Worm (Caenorhabditis elegans) whole organism, L4 larva: ENCODE data around the gene lact-3.
A peak's percentile ranks its signal among the peaks of the same experiment; 100 is the strongest.

ENCODE experiments used
- F49E8.2 ChIP-seq: sonication (generic microtip); optimal IDR thresholded peaks from 2 replicates; lab custom pipeline; 2016; ENCODE audit warnings: missing compliant biosample characterization, mild to moderate bottlenecking, missing genetic modification characterization, borderline replicate concordance
- T20F7.1 ChIP-seq: fragments of 200-800 bp; sonication (Bioruptor generic); optimal IDR thresholded peaks from 2 replicates; lab custom pipeline; 2018; ENCODE audit warnings: mild to moderate bottlenecking, missing genetic modification characterization, missing compliant biosample characterization
- T26A8.4 ChIP-seq: fragments of 200-800 bp; sonication (Bioruptor generic); IDR thresholded peaks from 2 replicates; pipeline ENCODE4 v1.3.6; 2022; ENCODE audit warnings: missing genetic modification characterization, missing compliant biosample characterization
- Y5F2A.4 ChIP-seq: fragments of 200-800 bp; sonication (Bioruptor generic); optimal IDR thresholded peaks from 2 replicates; lab custom pipeline; 2018; ENCODE audit warnings: mild to moderate bottlenecking, missing genetic modification characterization, missing compliant biosample characterization
- Y75B8A.6 ChIP-seq: fragments of 200-800 bp; sonication (Bioruptor generic); IDR thresholded peaks from 2 replicates; pipeline ENCODE4 v1.3.6; 2022; ENCODE audit warnings: missing genetic modification reagents, missing genetic modification characterization, missing compliant biosample characterization
- ZK337.2 ChIP-seq: fragments of 200-800 bp; sonication (Bioruptor generic); IDR thresholded peaks from 2 replicates; pipeline ENCODE4 v1.3.6; 2022; ENCODE audit warnings: missing genetic modification reagents, missing genetic modification characterization, missing compliant biosample characterization
- ama-1 ChIP-seq: fragments of 150-350 bp; optimal IDR thresholded peaks from 2 replicates; lab custom pipeline; 2014; ENCODE audit warnings: inconsistent platforms, mixed read lengths
- arid-1 ChIP-seq: fragments of 200-800 bp; sonication (Bioruptor generic); conservative IDR thresholded peaks from 2 replicates; pipeline ENCODE4 v1.3.6; 2022; ENCODE audit warnings: missing genetic modification reagents, missing genetic modification characterization, missing compliant biosample characterization
- ceh-28 ChIP-seq: fragments of 150-350 bp; optimal IDR thresholded peaks from 2 replicates; lab custom pipeline; 2014; ENCODE audit warnings: missing biosample characterization, missing genetic modification reagents, missing genetic modification characterization
- ceh-32 ChIP-seq: sonication (generic microtip); optimal IDR thresholded peaks from 2 replicates; lab custom pipeline; 2016; ENCODE audit warnings: mild to moderate bottlenecking, missing genetic modification characterization, missing compliant biosample characterization; ENCODE audit not compliant: poor library complexity
- ceh-44 ChIP-seq: fragments of 200-800 bp; sonication (Bioruptor generic); IDR thresholded peaks from 2 replicates; pipeline ENCODE4 v1.3.6; 2022; ENCODE audit warnings: missing genetic modification reagents, missing genetic modification characterization, missing compliant biosample characterization
- ceh-82 ChIP-seq: sonication (generic microtip); optimal IDR thresholded peaks from 2 replicates; lab custom pipeline; 2017; ENCODE audit warnings: missing biosample characterization, missing genetic modification characterization
- cey-2 ChIP-seq: sonication (generic microtip); optimal IDR thresholded peaks from 3 replicates; lab custom pipeline; 2017; ENCODE audit warnings: missing genetic modification characterization, mild to moderate bottlenecking, missing compliant biosample characterization, antibody characterized with exemption, borderline replicate concordance; ENCODE audit not compliant: insufficient read depth
- ctbp-1 ChIP-seq: fragments of 200-800 bp; sonication (Bioruptor generic); IDR thresholded peaks from 2 replicates; pipeline ENCODE4 v1.3.6; 2022; ENCODE audit warnings: missing genetic modification reagents, missing genetic modification characterization, missing compliant biosample characterization
- daf-12 ChIP-seq: fragments of 150-350 bp; optimal IDR thresholded peaks from 2 replicates; lab custom pipeline; 2014; ENCODE audit warnings: missing biosample characterization, missing genetic modification reagents, missing genetic modification characterization
- daf-19 ChIP-seq: fragments of 200-800 bp; sonication (Bioruptor generic); conservative IDR thresholded peaks from 2 replicates; pipeline ENCODE4 v1.3.6; 2022; ENCODE audit warnings: missing genetic modification characterization, missing compliant biosample characterization
- dmd-6 ChIP-seq: fragments of 200-800 bp; sonication (Bioruptor generic); IDR thresholded peaks from 2 replicates; pipeline ENCODE4 v1.3.6; 2022; ENCODE audit warnings: missing genetic modification reagents, missing genetic modification characterization, missing compliant biosample characterization
- dmd-8 ChIP-seq: fragments of 200-800 bp; sonication (Bioruptor generic); IDR thresholded peaks from 2 replicates; pipeline ENCODE4 v1.3.6; 2022; ENCODE audit warnings: missing genetic modification characterization, missing compliant biosample characterization
- dmd-9 ChIP-seq: fragments of 200-800 bp; sonication (Bioruptor generic); IDR thresholded peaks from 2 replicates; pipeline ENCODE4 v1.3.6; 2022; ENCODE audit warnings: missing genetic modification reagents, missing genetic modification characterization, missing compliant biosample characterization
- dve-1 ChIP-seq: sonication (generic microtip); optimal IDR thresholded peaks from 2 replicates; lab custom pipeline; 2017; ENCODE audit warnings: antibody characterized with exemption, mild to moderate bottlenecking, missing genetic modification characterization, missing compliant biosample characterization; ENCODE audit not compliant: insufficient read depth
- hif-1 ChIP-seq, 2 experiments: sonication (generic microtip); optimal IDR thresholded peaks; 2 replicates each; lab custom pipeline; 2016 to 2017; ENCODE audit warnings: missing compliant biosample characterization in 2 of 2, missing genetic modification characterization in 2 of 2, missing genetic modification reagents in 2 of 2, missing genotype in 2 of 2, mild to moderate bottlenecking in 1 of 2
- hmg-1.1 ChIP-seq: fragments of 200-800 bp; sonication (Bioruptor generic); IDR thresholded peaks from 2 replicates; pipeline ENCODE4 v1.3.6; 2022; ENCODE audit warnings: missing genetic modification reagents, missing genetic modification characterization, missing compliant biosample characterization
- lim-7 ChIP-seq: fragments of 200-800 bp; sonication (Bioruptor generic); IDR thresholded peaks from 2 replicates; pipeline ENCODE4 v1.3.6; 2022; ENCODE audit warnings: missing genetic modification characterization, missing compliant biosample characterization
- lin-1 ChIP-seq: fragments of 200-800 bp; sonication (Bioruptor generic); IDR thresholded peaks from 2 replicates; pipeline ENCODE4 v1.3.6; 2022; ENCODE audit warnings: missing genetic modification reagents, missing genetic modification characterization, missing compliant biosample characterization
- lin-13 ChIP-seq: fragments of 150-350 bp; optimal IDR thresholded peaks from 2 replicates; lab custom pipeline; 2014; ENCODE audit warnings: missing biosample characterization, missing genetic modification reagents, missing genetic modification characterization
- lin-15B ChIP-seq: fragments of 150-350 bp; sonication (generic microtip); optimal IDR thresholded peaks from 3 replicates; lab custom pipeline; 2014; ENCODE audit warnings: missing biosample characterization, missing genetic modification characterization
- lin-39 ChIP-seq: fragments of 150-350 bp; optimal IDR thresholded peaks from 2 replicates; lab custom pipeline; 2014; ENCODE audit warnings: missing biosample characterization, missing genetic modification reagents, missing genetic modification characterization
- lsy-2 ChIP-seq, 2 experiments: fragments of 150-350 bp in 1 of 2; sonication (generic microtip) in 1 of 2; optimal IDR thresholded peaks; 2 replicates each; lab custom pipeline; 2014 to 2017; ENCODE audit warnings: missing biosample characterization in 2 of 2, missing genetic modification characterization in 2 of 2
- madf-5 ChIP-seq, 2 experiments: fragments of 200-800 bp; sonication (Bioruptor generic); IDR thresholded peaks; 2 replicates each; pipeline ENCODE4 v1.3.6; 2022; ENCODE audit warnings: missing compliant biosample characterization in 2 of 2, missing genetic modification characterization in 2 of 2
- mdl-1 ChIP-seq, 2 experiments: fragments of 150-350 bp in 1 of 2; sonication (generic microtip) in 1 of 2; optimal IDR thresholded peaks; 2 replicates each; lab custom pipeline; 2014 to 2017; ENCODE audit warnings: missing biosample characterization in 2 of 2, missing genetic modification characterization in 2 of 2
- nhr-10 ChIP-seq: fragments of 150-350 bp; optimal IDR thresholded peaks from 2 replicates; lab custom pipeline; 2014; ENCODE audit warnings: missing biosample characterization, missing genetic modification characterization
- nhr-237 ChIP-seq: sonication (generic microtip); optimal IDR thresholded peaks from 2 replicates; lab custom pipeline; 2017; ENCODE audit warnings: missing biosample characterization, missing genetic modification characterization
- nhr-25 ChIP-seq: sonication (generic microtip); optimal IDR thresholded peaks from 2 replicates; lab custom pipeline; 2017; ENCODE audit warnings: missing genetic modification characterization, mild to moderate bottlenecking, missing compliant biosample characterization, antibody characterized with exemption, moderate library complexity, borderline replicate concordance; ENCODE audit not compliant: insufficient read depth
- nhr-41 ChIP-seq: fragments of 200-800 bp; sonication (Bioruptor generic); IDR thresholded peaks from 2 replicates; pipeline ENCODE4 v1.3.6; 2022; ENCODE audit warnings: missing genetic modification reagents, missing genetic modification characterization, missing compliant biosample characterization
- nhr-48 ChIP-seq: sonication (generic microtip); optimal IDR thresholded peaks from 2 replicates; lab custom pipeline; 2016; ENCODE audit warnings: mild to moderate bottlenecking, missing genetic modification characterization, missing compliant biosample characterization
- nhr-6 ChIP-seq: fragments of 150-350 bp; optimal IDR thresholded peaks from 2 replicates; lab custom pipeline; 2014; ENCODE audit warnings: missing biosample characterization, missing genetic modification characterization
- nhr-76 ChIP-seq: fragments of 150-350 bp; optimal IDR thresholded peaks from 2 replicates; lab custom pipeline; 2014; ENCODE audit warnings: missing biosample characterization, missing genetic modification characterization
- pha-4 ChIP-seq, 2 experiments: fragments of 150-350 bp in 1 of 2; fragments of 200-800 bp in 1 of 2; sonication (Bioruptor generic) in 1 of 2; IDR thresholded peaks in 1 of 2; optimal IDR thresholded peaks in 1 of 2; 2 replicates each; pipeline versions ENCODE4 v1.3.6 to Lab custom; 2014 to 2022; ENCODE audit warnings: missing genetic modification characterization in 2 of 2, missing genetic modification reagents in 2 of 2, missing biosample characterization in 1 of 2, missing compliant biosample characterization in 1 of 2
- saeg-2 ChIP-seq: fragments of 200-800 bp; sonication (Bioruptor generic); IDR thresholded peaks from 2 replicates; pipeline ENCODE4 v1.3.6; 2022; ENCODE audit warnings: missing genetic modification reagents, missing genetic modification characterization, missing compliant biosample characterization
- sdz-12 ChIP-seq: fragments of 200-800 bp; sonication (Bioruptor generic); optimal IDR thresholded peaks from 2 replicates; lab custom pipeline; 2018; ENCODE audit warnings: mild to moderate bottlenecking, missing genetic modification characterization, missing compliant biosample characterization
- set-16 ChIP-seq: fragments of 200-800 bp; sonication (Bioruptor generic); IDR thresholded peaks from 2 replicates; pipeline ENCODE4 v1.3.6; 2022; ENCODE audit warnings: missing genetic modification reagents, missing genetic modification characterization, missing compliant biosample characterization
- snpc-1.2 ChIP-seq: fragments of 200-800 bp; sonication (Bioruptor generic); IDR thresholded peaks from 2 replicates; pipeline ENCODE4 v1.3.6; 2022; ENCODE audit warnings: missing genetic modification reagents, missing genetic modification characterization, missing compliant biosample characterization
- spr-1 ChIP-seq: sonication (generic microtip); optimal IDR thresholded peaks from 2 replicates; lab custom pipeline; 2016; ENCODE audit warnings: mild to moderate bottlenecking, missing genetic modification characterization, missing compliant biosample characterization
- tag-97 ChIP-seq: fragments of 200-800 bp; sonication (Bioruptor generic); IDR thresholded peaks from 2 replicates; pipeline ENCODE4 v1.3.6; 2022; ENCODE audit warnings: missing genetic modification characterization, missing compliant biosample characterization
- unc-130 ChIP-seq: sonication (generic microtip); optimal IDR thresholded peaks from 2 replicates; lab custom pipeline; 2016; ENCODE audit warnings: missing genetic modification reagents, missing genetic modification characterization, missing compliant biosample characterization
- unc-62 ChIP-seq, 3 experiments: fragments of 150-350 bp in 1 of 3; sonication (generic microtip); optimal IDR thresholded peaks in 2 of 3; peaks in 1 of 3; 1 replicate in 1 of 3; 2 replicates in 2 of 3; lab custom pipeline; 2014 to 2017; ENCODE audit warnings: missing biosample characterization in 3 of 3, missing genetic modification characterization in 3 of 3, missing genetic modification reagents in 3 of 3, missing genotype in 1 of 3
- zag-1 ChIP-seq: fragments of 150-350 bp; optimal IDR thresholded peaks from 2 replicates; lab custom pipeline; 2014; ENCODE audit warnings: missing biosample characterization, missing genetic modification characterization
- zip-11 ChIP-seq: fragments of 200-800 bp; sonication (Bioruptor generic); IDR thresholded peaks from 2 replicates; pipeline ENCODE4 v1.3.6; 2022; ENCODE audit warnings: missing genetic modification characterization, missing compliant biosample characterization
- zip-2 ChIP-seq: fragments of 150-350 bp; optimal IDR thresholded peaks from 2 replicates; lab custom pipeline; 2014; ENCODE audit warnings: missing biosample characterization, missing genetic modification characterization

lact-3 gene

ce11 chrII:10657632-10658108, at the start of gene lact-3:
Gene lact-3, minus strand, starts transcription at chrII:10657682.
- TF ChIP-seq dmd-6 (GFP tag; lab: Robert Waterston, UW) = peak; percentile 44
- no peak for TF ChIP-seq arid-1
- TF ChIP-seq lin-15B = no peak
- peak; percentile 58 for TF ChIP-seq ama-1
- no peak for TF ChIP-seq madf-5 (GFP tag; IDR thresholded peaks at IDR 0.05; lab: Robert Waterston, UW)
- TF ChIP-seq ceh-44 (GFP tag; lab: Robert Waterston, UW) = no peak
- no peak for TF ChIP-seq cey-2
- no peak for TF ChIP-seq ZK337.2
- no peak for TF ChIP-seq lin-39 (tag; lab: Kevin White, UChicago)
- no peak for TF ChIP-seq zip-11 (GFP tag; lab: Robert Waterston, UW)
- TF ChIP-seq ceh-32 (tag; lab: Kevin White, UChicago) = no peak
- TF ChIP-seq lin-1 (GFP tag; lab: Robert Waterston, UW) = no peak
- no peak for TF ChIP-seq pha-4 (GFP tag; IDR thresholded peaks at IDR 0.05; lab: Robert Waterston, UW)
- no peak for TF ChIP-seq pha-4 (tag; optimal IDR thresholded peaks at IDR 0.05; lab: Kevin White, UChicago)
- peak; percentile 17; the same call in 1 of the 2 replicates for TF ChIP-seq set-16 (GFP tag; lab: Robert Waterston, UW)
- TF ChIP-seq nhr-76 (tag; lab: Kevin White, UChicago) = no peak
- no peak for TF ChIP-seq nhr-25 (tag; lab: Kevin White, UChicago)
- no peak for TF ChIP-seq sdz-12 (GFP tag; lab: Kevin White, UChicago)
- no peak for TF ChIP-seq ceh-28 (tag; lab: Kevin White, UChicago)
- peak; percentile 20 for TF ChIP-seq Y5F2A.4 (GFP tag; lab: Kevin White, UChicago)
- no peak for TF ChIP-seq lin-13
- no peak for TF ChIP-seq Y75B8A.6 (GFP tag; lab: Robert Waterston, UW)
- TF ChIP-seq tag-97 (GFP tag; lab: Robert Waterston, UW) = no peak
- TF ChIP-seq nhr-10 (tag; lab: Kevin White, UChicago) = no peak
- TF ChIP-seq lsy-2 (tag; optimal IDR thresholded peaks at IDR 0.05; lab: Kevin White, UChicago) = no peak
- no peak for TF ChIP-seq daf-19
- no peak for TF ChIP-seq hmg-1.1
- TF ChIP-seq spr-1 = no peak
- no peak for TF ChIP-seq F49E8.2 (tag; lab: Kevin White, UChicago)
- no peak for TF ChIP-seq mdl-1 (tag; optimal IDR thresholded peaks at IDR 0.05; lab: Kevin White, UChicago)
- TF ChIP-seq zip-2 (tag; lab: Kevin White, UChicago) = no peak
- no peak for TF ChIP-seq dmd-8 (GFP tag; lab: Robert Waterston, UW)
- no peak for TF ChIP-seq nhr-48
- no peak for TF ChIP-seq zag-1
- TF ChIP-seq nhr-6 (tag; lab: Kevin White, UChicago) = no peak
- TF ChIP-seq dmd-9 (GFP tag; lab: Robert Waterston, UW) = no peak
- peak; percentile 15; the same call in 1 of the 2 replicates for TF ChIP-seq snpc-1.2
- TF ChIP-seq nhr-41 (GFP tag; lab: Robert Waterston, UW) = no peak
- no peak for TF ChIP-seq nhr-237 (tag; lab: Kevin White, UChicago)
- TF ChIP-seq daf-12 = no peak
- peak; percentile 50; the same call in 1 of the 2 replicates for TF ChIP-seq lim-7 (GFP tag; lab: Robert Waterston, UW)
- TF ChIP-seq T26A8.4 = peak; percentile 16; the same call in 1 of the 2 replicates
- TF ChIP-seq T20F7.1 (GFP tag; lab: Kevin White, UChicago) = no peak
- no peak for TF ChIP-seq ceh-82
- 0 out of 2 replicates have a peak, but pooled peaks have one; percentile 29 for TF ChIP-seq ctbp-1 (GFP tag; lab: Robert Waterston, UW)
- TF ChIP-seq unc-62 (GFP tag; optimal IDR thresholded peaks at IDR 0.05 in 1 of 2; lab: Kevin White, UChicago) = peak in 1 of 2 experiments; percentile 3
- TF ChIP-seq unc-62 (tag; optimal IDR thresholded peaks at IDR 0.05; lab: Kevin White, UChicago) = no peak
- no peak for TF ChIP-seq dve-1 (tag; lab: Kevin White, UChicago)
- TF ChIP-seq saeg-2 (GFP tag; lab: Robert Waterston, UW) = no peak
- no peak for TF ChIP-seq hif-1 (tag; optimal IDR thresholded peaks at IDR 0.05; lab: Kevin White, UChicago)
- TF ChIP-seq unc-130 = no peak
